Fruit fly (Drosophila melanogaster) whole organism, prepupa: ENCODE measurements around the gene CG5377.

ENCODE experiments used
- Blimp-1 ChIP-seq: fragments of 200-800 bp; sonication (Bioruptor generic); optimal IDR thresholded peaks from 3 replicates; lab custom pipeline; 2017; ENCODE audit warnings: missing biosample characterization, missing genetic modification characterization, mild to moderate bottlenecking, moderate library complexity, missing genetic modification reagents
- CG11294 ChIP-seq: fragments of 200-800 bp; sonication (Bioruptor generic); IDR thresholded peaks from 2 replicates; pipeline ENCODE4 v1.3.6; 2022; ENCODE audit warnings: missing biosample characterization, missing genetic modification characterization
- CG11902 ChIP-seq: fragments of 200-800 bp; sonication (Bioruptor generic); optimal IDR thresholded peaks from 3 replicates; lab custom pipeline; 2016; ENCODE audit warnings: missing biosample characterization, missing genetic modification characterization
- CG15336 ChIP-seq: fragments of 200-800 bp; sonication (Bioruptor generic); IDR thresholded peaks from 2 replicates; pipeline ENCODE4 v1.3.6; 2022; ENCODE audit warnings: missing biosample characterization, missing genetic modification characterization
- CG31627 ChIP-seq: fragments of 200-800 bp; sonication (Bioruptor generic); optimal IDR thresholded peaks from 3 replicates; lab custom pipeline; 2016; ENCODE audit warnings: missing biosample characterization, missing genetic modification characterization
- CG34406 ChIP-seq: fragments of 200-800 bp; sonication (Bioruptor generic); optimal IDR thresholded peaks from 3 replicates; lab custom pipeline; 2016; ENCODE audit warnings: missing biosample characterization, missing genetic modification characterization
- CG3919 ChIP-seq: fragments of 200-800 bp; sonication (Bioruptor generic); optimal IDR thresholded peaks from 3 replicates; lab custom pipeline; 2016; ENCODE audit warnings: missing biosample characterization, missing genetic modification characterization
- CG6163 ChIP-seq: fragments of 200-800 bp; sonication (Bioruptor generic); IDR thresholded peaks from 3 replicates; pipeline ENCODE4 v1.3.6; 2022; ENCODE audit warnings: missing biosample characterization, missing genetic modification characterization
- CG6276 ChIP-seq: fragments of 200-800 bp; sonication (Bioruptor generic); optimal IDR thresholded peaks from 2 replicates; lab custom pipeline; 2017; ENCODE audit warnings: missing biosample characterization, mild to moderate bottlenecking, missing genetic modification characterization
- CG6792 ChIP-seq: fragments of 200-800 bp; sonication (Bioruptor generic); optimal IDR thresholded peaks from 3 replicates; lab custom pipeline; 2016; ENCODE audit warnings: missing biosample characterization, missing genetic modification characterization
- CG6808 ChIP-seq: fragments of 200-800 bp; sonication (Bioruptor generic); optimal IDR thresholded peaks from 3 replicates; lab custom pipeline; 2017; ENCODE audit warnings: missing biosample characterization, missing genetic modification characterization, mild to moderate bottlenecking, moderate library complexity, missing genetic modification reagents
- CG8119 ChIP-seq: fragments of 200-800 bp; sonication (Bioruptor generic); IDR thresholded peaks from 3 replicates; pipeline ENCODE4 v1.3.6; 2022; ENCODE audit warnings: missing biosample characterization, missing genetic modification characterization
- CG8632 ChIP-seq: fragments of 200-800 bp; sonication (Bioruptor generic); optimal IDR thresholded peaks from 3 replicates; lab custom pipeline; 2016; ENCODE audit warnings: missing biosample characterization, missing genetic modification characterization
- Eip78C ChIP-seq: fragments of 200-800 bp; sonication (Bioruptor generic); peaks from one replicate; lab custom pipeline; 2016; ENCODE audit warnings: missing biosample characterization, missing genetic modification characterization
- Eip93F ChIP-seq: fragments of 200-800 bp; sonication (Bioruptor generic); optimal IDR thresholded peaks from 2 replicates; lab custom pipeline; 2016; ENCODE audit warnings: missing biosample characterization, mild to moderate bottlenecking, missing genetic modification characterization
- Ets21C ChIP-seq: fragments of 200-800 bp; sonication (Bioruptor generic); optimal IDR thresholded peaks from 3 replicates; lab custom pipeline; 2016; ENCODE audit warnings: missing biosample characterization, missing genetic modification characterization
- Gug ChIP-seq: fragments of 200-800 bp; sonication (Bioruptor generic); IDR thresholded peaks from 2 replicates; pipeline ENCODE4 v1.3.6; 2022; ENCODE audit warnings: missing biosample characterization, missing genetic modification characterization
- Hr38 ChIP-seq: sonication (Bioruptor generic); optimal IDR thresholded peaks from 2 replicates; lab custom pipeline; 2016; ENCODE audit warnings: missing biosample characterization, missing genetic modification characterization
- Hr39 ChIP-seq: fragments of 200-800 bp; sonication (Bioruptor generic); optimal IDR thresholded peaks from 2 replicates; lab custom pipeline; 2016; ENCODE audit warnings: missing biosample characterization, missing genetic modification characterization
- Hr4 ChIP-seq: fragments of 200-800 bp; sonication (Bioruptor generic); optimal IDR thresholded peaks from 3 replicates; lab custom pipeline; 2016; ENCODE audit warnings: missing biosample characterization, missing genetic modification characterization
- Lpt ChIP-seq: fragments of 200-800 bp; sonication (Bioruptor generic); optimal IDR thresholded peaks from 3 replicates; lab custom pipeline; 2016; ENCODE audit warnings: missing biosample characterization, missing genetic modification characterization
- OdsH ChIP-seq: fragments of 200-800 bp; sonication (Bioruptor generic); optimal IDR thresholded peaks from 3 replicates; lab custom pipeline; 2016; ENCODE audit warnings: missing biosample characterization, missing genetic modification characterization
- Sox102F ChIP-seq: fragments of 200-800 bp; sonication (Bioruptor generic); optimal IDR thresholded peaks from 2 replicates; lab custom pipeline; 2016; ENCODE audit warnings: missing biosample characterization, mild to moderate bottlenecking, missing genetic modification characterization
- Sox14 ChIP-seq: fragments of 200-800 bp; sonication (Bioruptor generic); optimal IDR thresholded peaks from 3 replicates; lab custom pipeline; 2016; ENCODE audit warnings: missing biosample characterization, missing genetic modification characterization
- Sox15 ChIP-seq: fragments of 200-800 bp; sonication (Bioruptor generic); optimal IDR thresholded peaks from 3 replicates; lab custom pipeline; 2016; ENCODE audit warnings: missing biosample characterization, missing genetic modification characterization
- achi ChIP-seq: fragments of 200-800 bp; sonication (Bioruptor generic); optimal IDR thresholded peaks from 3 replicates; lab custom pipeline; 2016; ENCODE audit warnings: missing biosample characterization, missing genetic modification characterization
- acj6 ChIP-seq: fragments of 200-800 bp; sonication (Bioruptor generic); optimal IDR thresholded peaks from 3 replicates; lab custom pipeline; 2016; ENCODE audit warnings: missing biosample characterization, missing genetic modification characterization
- cyc ChIP-seq: fragments of 200-800 bp; sonication (Bioruptor generic); optimal IDR thresholded peaks from 3 replicates; lab custom pipeline; 2016; ENCODE audit warnings: missing biosample characterization, missing genetic modification characterization
- dac ChIP-seq: fragments of 200-800 bp; sonication (Bioruptor generic); optimal IDR thresholded peaks from 2 replicates; lab custom pipeline; 2017; ENCODE audit warnings: missing biosample characterization, mild to moderate bottlenecking, missing genetic modification characterization
- dsx ChIP-seq: fragments of 200-800 bp; optimal IDR thresholded peaks from 3 replicates; lab custom pipeline; 2019; ENCODE audit warnings: missing biosample characterization, mild to moderate bottlenecking, missing genetic modification characterization, moderate library complexity; ENCODE audit not compliant: poor library complexity, severe bottlenecking
- eg ChIP-seq: fragments of 200-800 bp; sonication (Bioruptor generic); IDR thresholded peaks from 3 replicates; pipeline ENCODE4 v1.3.6; 2022; ENCODE audit warnings: missing biosample characterization, missing genetic modification characterization
- esn ChIP-seq: fragments of 200-800 bp; sonication (Bioruptor generic); optimal IDR thresholded peaks from 2 replicates; lab custom pipeline; 2016; ENCODE audit warnings: missing biosample characterization, mild to moderate bottlenecking, missing genetic modification characterization, moderate library complexity
- fd59A ChIP-seq: fragments of 200-800 bp; sonication (Bioruptor generic); optimal IDR thresholded peaks from 2 replicates; lab custom pipeline; 2017; ENCODE audit warnings: missing biosample characterization, mild to moderate bottlenecking, missing genetic modification characterization, missing genetic modification reagents
- fd85E ChIP-seq: fragments of 200-800 bp; sonication (Bioruptor generic); optimal IDR thresholded peaks from 3 replicates; lab custom pipeline; 2016; ENCODE audit warnings: missing biosample characterization, missing genetic modification characterization
- fkh ChIP-seq: fragments of 200-800 bp; sonication (Bioruptor generic); optimal IDR thresholded peaks from 3 replicates; lab custom pipeline; 2017; ENCODE audit warnings: missing biosample characterization, mild to moderate bottlenecking, missing genetic modification characterization, moderate library complexity
- lz ChIP-seq: fragments of 200-800 bp; sonication (Bioruptor generic); optimal IDR thresholded peaks from 3 replicates; lab custom pipeline; 2016; ENCODE audit warnings: missing biosample characterization, missing genetic modification characterization
- net ChIP-seq: fragments of 200-800 bp; sonication (Bioruptor generic); optimal IDR thresholded peaks from 3 replicates; lab custom pipeline; 2016; ENCODE audit warnings: missing biosample characterization, missing genetic modification characterization
- pdm3 ChIP-seq: fragments of 200-800 bp; sonication (Bioruptor generic); optimal IDR thresholded peaks from 3 replicates; lab custom pipeline; 2016; ENCODE audit warnings: missing biosample characterization, missing genetic modification characterization
- salr ChIP-seq, 2 experiments: fragments of 200-800 bp; sonication (Bioruptor generic); optimal IDR thresholded peaks; 3 replicates each; lab custom pipeline; 2016 to 2018; ENCODE audit warnings: missing biosample characterization in 2 of 2, missing genetic modification characterization in 2 of 2, mild to moderate bottlenecking in 1 of 2
- svp ChIP-seq: fragments of 200-800 bp; sonication (Bioruptor generic); peaks from one replicate; lab custom pipeline; 2016; ENCODE audit warnings: missing biosample characterization, missing genetic modification characterization
- topi ChIP-seq: fragments of 200-800 bp; sonication (Bioruptor generic); optimal IDR thresholded peaks from 3 replicates; lab custom pipeline; 2016; ENCODE audit warnings: missing biosample characterization, missing genetic modification characterization
- vri ChIP-seq: fragments of 200-800 bp; sonication (Bioruptor generic); optimal IDR thresholded peaks from 3 replicates; lab custom pipeline; 2016; ENCODE audit warnings: missing biosample characterization, mild to moderate bottlenecking, missing genetic modification characterization

Gene CG5377

DNA sequence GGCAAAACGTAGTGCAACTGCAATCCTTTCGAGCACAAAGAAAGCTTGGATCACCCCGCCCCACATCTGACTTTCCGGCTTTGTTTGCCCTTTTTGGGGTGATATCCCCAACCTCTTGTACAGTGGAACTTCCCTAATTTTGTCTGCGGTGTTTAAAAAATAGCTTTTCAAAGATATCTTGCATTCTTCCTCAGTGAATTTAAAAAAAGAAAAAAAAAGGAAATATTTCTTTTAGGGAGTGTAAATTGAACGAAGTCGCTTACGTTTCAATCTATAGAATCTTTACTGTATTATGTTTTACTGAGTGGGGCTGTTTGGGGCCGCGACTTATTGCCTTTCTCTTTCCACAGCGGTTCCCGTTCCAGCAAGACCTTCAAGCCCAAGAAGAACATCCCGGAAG lies 46.3 kb downstream of the CG5377 start (continued):
- TF ChIP-seq Hr4 = no peak
- TF ChIP-seq pdm3 = peak; percentile 77
- peak; percentile 47 for TF ChIP-seq Sox15 (GFP tag; lab: Kevin White, UChicago)
- TF ChIP-seq fd59A (GFP tag; lab: Kevin White, UChicago) = no peak
- TF ChIP-seq Eip93F = peak; percentile 24
- no peak for TF ChIP-seq dsx (GFP tag; lab: Kevin White, UChicago)
- peak; percentile 73 for TF ChIP-seq Ets21C
- peak; percentile 35; the same call in 1 of the 2 replicates for TF ChIP-seq CG11294 (GFP tag; lab: Robert Waterston, UW)
- TF ChIP-seq Blimp-1 (GFP tag; lab: Kevin White, UChicago) = peak; percentile 33
- peak; percentile 88 for TF ChIP-seq eg (GFP tag; lab: Robert Waterston, UW)
- TF ChIP-seq vri = peak; percentile 45
- TF ChIP-seq CG15336 (GFP tag; lab: Robert Waterston, UW) = peak; percentile 82; the same call in 1 of the 2 replicates
- TF ChIP-seq Gug (GFP tag; lab: Robert Waterston, UW) = peak; percentile 41; the same call in 1 of the 2 replicates
- TF ChIP-seq CG3919 (GFP tag; lab: Kevin White, UChicago) = peak; percentile 74
- no peak for TF ChIP-seq fkh (GFP tag; lab: Kevin White, UChicago)
- TF ChIP-seq dac (GFP tag; lab: Kevin White, UChicago) = no peak
- TF ChIP-seq Hr38 (GFP tag; lab: Kevin White, UChicago) = no peak
- TF ChIP-seq esn (GFP tag; lab: Kevin White, UChicago) = peak; percentile 86

- TF ChIP-seq Ets21C (no peak), Sox14 (GFP tag; lab: Kevin White, UChicago) (peak; percentile 41), acj6 (GFP tag; lab: Kevin White, UChicago) (no peak), topi (GFP tag; lab: Kevin White, UChicago) (peak; percentile 26), fd59A (GFP tag; lab: Kevin White, UChicago) (no peak), vri (peak; percentile 46), CG11902 (GFP tag; lab: Kevin White, UChicago) (no peak), fkh (GFP tag; lab: Kevin White, UChicago) (peak; percentile 7), lz (no peak), Sox102F (GFP tag; lab: Kevin White, UChicago) (no peak), CG6163 (GFP tag; lab: Robert Waterston, UW) (no peak), CG31627 (GFP tag; lab: Kevin White, UChicago) (no peak), net (no peak), Lpt (GFP tag; lab: Kevin White, UChicago) (no peak), CG15336 (GFP tag; lab: Robert Waterston, UW) (no peak), CG8632 (no peak), CG8119 (no peak), OdsH (GFP tag; lab: Kevin White, UChicago) (no peak), CG6276 (no peak), CG34406 (GFP tag; lab: Kevin White, UChicago) (no peak), svp (GFP tag; lab: Kevin White, UChicago) (peak; percentile 70), Eip78C (GFP tag; lab: Kevin White, UChicago) (peak; percentile 55), CG6792 (no peak), salr (GFP tag; optimal IDR thresholded peaks at IDR 0.05; lab: Kevin White, UChicago) (peak in 1 of 2 experiments; percentile 1), Hr39 (GFP tag; lab: Kevin White, UChicago) (no peak), fd85E (no peak), Eip93F (peak; percentile 14), cyc (GFP tag; lab: Kevin White, UChicago) (no peak), achi (GFP tag; lab: Kevin White, UChicago) (no peak), CG6808 (GFP tag; lab: Kevin White, UChicago) (no peak)
These were observed 47.0 kb downstream of the CG5377 start, which contains the start of the genes Nop56 and mats for dm6 chr3R:22420911-22421310. Nop56 (minus strand) TSS chr3R:22421068. mats (plus strand) TSS chr3R:22421161.
